Fruit fly (Drosophila melanogaster): ENCODE measurements around the gene mIF2.
A peak's percentile ranks its signal among the peaks of the same experiment; 100 is the strongest.

The mIF2 gene

dm6 chr3R:28590462-28590861 lies 45.8 kb upstream of the mIF2 start (continued):
- TF ChIP-seq CG13287 (GFP tag; IDR thresholded peaks at IDR 0.05; ENCODE audit: partially characterized antibody) (no peak), chif (GFP tag; optimal IDR thresholded peaks at IDR 0.05) (peak in 1 of 2 experiments; percentile 11), CG34224 (GFP tag; IDR thresholded peaks at IDR 0.05; ENCODE audit: partially characterized antibody) (no peak), YL-1 (GFP tag; optimal IDR thresholded peaks at IDR 0.05) (peak; percentile 16), stc (GFP tag; IDR thresholded peaks at IDR 0.05) (no peak), fd3F (GFP tag; optimal IDR thresholded peaks at IDR 0.05) (peak; percentile 6), Side (GFP tag; optimal IDR thresholded peaks at IDR 0.05) (peak; percentile 11), D (optimal IDR thresholded peaks at IDR 0.05) (no peak), D (GFP tag; optimal IDR thresholded peaks at IDR 0.05) (peak; percentile 38), CG12769 (tag; optimal IDR thresholded peaks at IDR 0.05) (peak; percentile 29), ftz-f1 (GFP tag; optimal IDR thresholded peaks at IDR 0.05) (no peak), CG15269 (tag; optimal IDR thresholded peaks at IDR 0.05) (peak; percentile 16), CG4404 (GFP tag; IDR thresholded peaks at IDR 0.05) (no peak), CG9437 (GFP tag; optimal IDR thresholded peaks at IDR 0.05) (no peak), Bgb (GFP tag; IDR thresholded peaks at IDR 0.05; ENCODE audit: partially characterized antibody) (no peak), vnd (GFP tag; IDR thresholded peaks at IDR 0.05; ENCODE audit: partially characterized antibody) (no peak), CG10462 (GFP tag; optimal IDR thresholded peaks at IDR 0.05) (no peak), CG1024 (GFP tag; IDR thresholded peaks at IDR 0.05) (peak; percentile 13; the same call in 1 of the 2 replicates), seq (GFP tag; IDR thresholded peaks at IDR 0.05) (peak; percentile 17; the same call in 1 of the 2 replicates), twi (tag; optimal IDR thresholded peaks at IDR 0.05) (peak; percentile 22), Awh (GFP tag; IDR thresholded peaks at IDR 0.05) (peak; percentile 44; the same call in 1 of the 2 replicates), trh (GFP tag; optimal IDR thresholded peaks at IDR 0.05) (no peak), Eip74EF (GFP tag; optimal IDR thresholded peaks at IDR 0.05) (peak in 1 of 2 experiments; percentile 31), CG14710 (tag; optimal IDR thresholded peaks at IDR 0.05) (peak; percentile 8), mld (GFP tag; IDR thresholded peaks at IDR 0.05; ENCODE audit: partially characterized antibody) (no peak), kah (GFP tag; optimal IDR thresholded peaks at IDR 0.05) (no peak), dati (GFP tag; IDR thresholded peaks at IDR 0.05) (no peak), CG5180 (GFP tag; optimal IDR thresholded peaks at IDR 0.05) (peak; percentile 47), cg (GFP tag; optimal IDR thresholded peaks at IDR 0.05) (no peak), CG11093 (GFP tag; IDR thresholded peaks at IDR 0.05) (peak; percentile 27; the same call in 1 of the 3 replicates), CG10654 (GFP tag; optimal IDR thresholded peaks at IDR 0.05) (peak; percentile 18), CG15514 (GFP tag; optimal IDR thresholded peaks at IDR 0.05) (peak; percentile 92), CG14014 (GFP tag; IDR thresholded peaks at IDR 0.05) (no peak), CG17802 (tag; optimal IDR thresholded peaks at IDR 0.05) (peak; percentile 5), Nf-YB (GFP tag; optimal IDR thresholded peaks at IDR 0.05) (peak; percentile 44), CG4707 (GFP tag; optimal IDR thresholded peaks at IDR 0.05) (peak; percentile 39), CG11247 (GFP tag; IDR thresholded peaks at IDR 0.05) (peak; percentile 46; the same call in 1 of the 2 replicates), CG14860 (GFP tag; IDR thresholded peaks at IDR 0.05; ENCODE audit: partially characterized antibody) (no peak), CG1602 (GFP tag; optimal IDR thresholded peaks at IDR 0.05) (no peak), CG17186 (GFP tag; optimal IDR thresholded peaks at IDR 0.05) (peak; percentile 12), CG5245 (GFP tag; optimal IDR thresholded peaks at IDR 0.05) (no peak), aop (GFP tag; IDR thresholded peaks at IDR 0.05) (0 out of 2 replicates have a peak, but pooled peaks have one; percentile 49), Hr39 (optimal IDR thresholded peaks at IDR 0.05) (no peak), Meics (GFP tag; optimal IDR thresholded peaks at IDR 0.05) (peak; percentile 29), nerfin-1 (tag; optimal IDR thresholded peaks at IDR 0.05) (peak; percentile 39), CG33557 (GFP tag; optimal IDR thresholded peaks at IDR 0.05) (peak; percentile 59), CG8944 (GFP tag; optimal IDR thresholded peaks at IDR 0.05) (no peak), H15 (GFP tag; IDR thresholded peaks at IDR 0.05) (no peak), bigmax (GFP tag; optimal IDR thresholded peaks at IDR 0.05) (no peak), oc (tag; optimal IDR thresholded peaks at IDR 0.05) (peak; percentile 73)

Measured in whole organism, embryonic.